Worm (Caenorhabditis elegans): ENCODE measurements around the gene pssy-2.

pssy-2 gene

ce11 chrIII:13471504-13471903 lies at the start of gene pssy-2:
Gene pssy-2, plus strand, starts transcription at chrIII:13471804.
- TF ChIP-seq lsl-1 (GFP tag; optimal IDR thresholded peaks at IDR 0.05), result peak; percentile 14
- TF ChIP-seq snpc-1.3 (tag; optimal IDR thresholded peaks at IDR 0.05; ENCODE audit: insufficient read depth), result no peak
- no peak for TF ChIP-seq F55B11.4 (tag; optimal IDR thresholded peaks at IDR 0.05; ENCODE audit: borderline replicate concordance, insufficient read depth)

ce11 chrIII:13423414-13423813 lies 48.2 kb upstream of the pssy-2 start, which contains the start of gene exo-1:
Gene exo-1, plus strand, starts transcription at chrIII:13423514.
- TF ChIP-seq ceh-100 (GFP tag; IDR thresholded peaks at IDR 0.05) (peak; percentile 95), mcd-1 (GFP tag; IDR thresholded peaks at IDR 0.05) (peak; percentile 85), nhr-90 (tag; optimal IDR thresholded peaks at IDR 0.05) (no peak), lin-54 (GFP tag; optimal IDR thresholded peaks at IDR 0.05) (peak; percentile 82), Y95B8A.8 (GFP tag; IDR thresholded peaks at IDR 0.05) (no peak), lin-35 (GFP tag; optimal IDR thresholded peaks at IDR 0.05) (peak in 1 of 3 experiments; percentile 83), dpl-1 (GFP tag; optimal IDR thresholded peaks at IDR 0.05) (peak; percentile 80), tbp1 (GFP tag; optimal IDR thresholded peaks at IDR 0.05) (peak; percentile 31), F23B12.7 (tag; optimal IDR thresholded peaks at IDR 0.05; ENCODE audit: insufficient read depth) (peak; percentile 95), nhr-80 (tag; optimal IDR thresholded peaks at IDR 0.05) (peak; percentile 36), lag-1 (GFP tag; IDR thresholded peaks at IDR 0.05) (no peak), him-1 (tag; optimal IDR thresholded peaks at IDR 0.05) (peak; percentile 4), attf-3 (GFP tag; conservative IDR thresholded peaks at IDR 0.05) (0 out of 2 replicates have a peak, but pooled peaks have one; percentile 20), ztf-18 (tag; optimal IDR thresholded peaks at IDR 0.05) (peak; percentile 41), snpc-3.4 (tag; optimal IDR thresholded peaks at IDR 0.05) (peak; percentile 17), dox-1 (GFP tag; IDR thresholded peaks at IDR 0.05) (0 out of 2 replicates have a peak, but pooled peaks have one; percentile 30), unc-130 (GFP tag; optimal IDR thresholded peaks at IDR 0.05) (peak; percentile 53), D2030.7 (GFP tag; IDR thresholded peaks at IDR 0.05) (peak; percentile 68), lsl-1 (GFP tag; optimal IDR thresholded peaks at IDR 0.05) (peak; percentile 44), efl-1 (GFP tag; optimal IDR thresholded peaks at IDR 0.05) (peak; percentile 77), ceh-91 (GFP tag; IDR thresholded peaks at IDR 0.05) (peak; percentile 49), ceh-27 (GFP tag; optimal IDR thresholded peaks at IDR 0.05) (peak; percentile 46), egrh-3 (GFP tag; IDR thresholded peaks at IDR 0.05) (0 out of 2 replicates have a peak, but pooled peaks have one; percentile 18), F49E8.2 (tag; optimal IDR thresholded peaks at IDR 0.05; ENCODE audit: insufficient read depth) (no peak), attf-5 (GFP tag; optimal IDR thresholded peaks at IDR 0.05) (peak; percentile 78), F33H1.4 (GFP tag; IDR thresholded peaks at IDR 0.05) (peak; percentile 10; the same call in 1 of the 2 replicates), nfya-2 (GFP tag; IDR thresholded peaks at IDR 0.05) (no peak), egl-44 (GFP tag; IDR thresholded peaks at IDR 0.05) (no peak)

ce11 chrIII:13426036-13426435 lies 45.6 kb upstream of the pssy-2 start, which contains the start of gene cope-1:
Gene cope-1, plus strand, starts transcription at chrIII:13426264.
- TF ChIP-seq let-607 (tag; optimal IDR thresholded peaks at IDR 0.05), result peak in 1 of 2 experiments; percentile 61
- TF ChIP-seq ets-4 (GFP tag; optimal IDR thresholded peaks at IDR 0.05), result no peak

ce11 chrIII:13427817-13428216 lies 43.8 kb upstream of the pssy-2 start:
- no peak for TF ChIP-seq Y53F4B.3 (GFP tag; IDR thresholded peaks at IDR 0.05)
- peak; percentile 52; the same call in 1 of the 2 replicates for TF ChIP-seq F33H1.4 (GFP tag; IDR thresholded peaks at IDR 0.05)
- TF ChIP-seq mxl-1 (tag; optimal IDR thresholded peaks at IDR 0.05), result no peak
- TF ChIP-seq F23B12.7 (tag; optimal IDR thresholded peaks at IDR 0.05; ENCODE audit: insufficient read depth), result no peak
- TF ChIP-seq nhr-90 (tag; optimal IDR thresholded peaks at IDR 0.05), result no peak
- TF ChIP-seq lin-35 (GFP tag; optimal IDR thresholded peaks at IDR 0.05), result no peak
- TF ChIP-seq zfh-2 (GFP tag; conservative IDR thresholded peaks at IDR 0.05), result no peak
- TF ChIP-seq lsl-1 (GFP tag; optimal IDR thresholded peaks at IDR 0.05), result peak; percentile 75
- TF ChIP-seq xnd-1 (tag; optimal IDR thresholded peaks at IDR 0.05), result peak; percentile 21
- TF ChIP-seq madf-6 (GFP tag; IDR thresholded peaks at IDR 0.05), result no peak
- no peak for TF ChIP-seq ztf-22 (GFP tag; optimal IDR thresholded peaks at IDR 0.05)
- no peak for TF ChIP-seq let-526 (GFP tag; IDR thresholded peaks at IDR 0.05)
- no peak for TF ChIP-seq athp-1 (tag; optimal IDR thresholded peaks at IDR 0.05)
- TF ChIP-seq F22D6.2 (tag; optimal IDR thresholded peaks at IDR 0.05), result no peak
- no peak for TF ChIP-seq hmg-20 (GFP tag; IDR thresholded peaks at IDR 0.05)
- no peak for TF ChIP-seq madf-10 (tag; optimal IDR thresholded peaks at IDR 0.05)
- TF ChIP-seq him-1 (tag; optimal IDR thresholded peaks at IDR 0.05), result peak; percentile 30

Measured in whole organism, young adult.